Worm (Caenorhabditis elegans) whole organism, young adult: ENCODE results near the gene ung-1.

Source experiments
- B0019.2 ChIP-seq: fragments of 200-800 bp; sonication (Bioruptor generic); conservative IDR thresholded peaks from 2 replicates; pipeline ENCODE4 v1.3.6; 2022; ENCODE audit warnings: missing genetic modification reagents, missing genetic modification characterization, missing compliant biosample characterization
- C17E4.6 ChIP-seq: fragments of 200-800 bp; sonication (Bioruptor generic); IDR thresholded peaks from 2 replicates; pipeline ENCODE4 v1.3.6; 2022; ENCODE audit warnings: missing genetic modification reagents, missing genetic modification characterization, missing compliant biosample characterization
- F33H1.4 ChIP-seq: fragments of 200-800 bp; sonication (Bioruptor generic); IDR thresholded peaks from 2 replicates; pipeline ENCODE4 v1.3.6; 2022; ENCODE audit warnings: missing genetic modification reagents, missing genetic modification characterization, missing compliant biosample characterization
- F37B4.10 ChIP-seq: fragments of 200-800 bp; sonication (Bioruptor generic); IDR thresholded peaks from 2 replicates; pipeline ENCODE4 v1.3.6; 2022; ENCODE audit warnings: missing genetic modification characterization, missing compliant biosample characterization
- F49E8.2 ChIP-seq: sonication (generic microtip); optimal IDR thresholded peaks from 3 replicates; lab custom pipeline; 2017; ENCODE audit warnings: missing genetic modification characterization, mild to moderate bottlenecking, missing compliant biosample characterization, antibody characterized with exemption, moderate library complexity; ENCODE audit not compliant: insufficient read depth
- K12H6.12 ChIP-seq: fragments of 200-800 bp; sonication (Bioruptor generic); optimal IDR thresholded peaks from 2 replicates; lab custom pipeline; 2018; ENCODE audit warnings: mild to moderate bottlenecking, missing genetic modification characterization, missing compliant biosample characterization
- T26A5.8 ChIP-seq: sonication (generic microtip); optimal IDR thresholded peaks from 2 replicates; lab custom pipeline; 2016; ENCODE audit warnings: missing genetic modification characterization, missing compliant biosample characterization
- Y56A3A.18 ChIP-seq: fragments of 200-800 bp; sonication (Bioruptor generic); IDR thresholded peaks from 2 replicates; pipeline ENCODE4 v1.3.6; 2022; ENCODE audit warnings: missing genetic modification reagents, missing genetic modification characterization, missing compliant biosample characterization
- ZK185.1 ChIP-seq: sonication (generic microtip); optimal IDR thresholded peaks from 2 replicates; lab custom pipeline; 2016; ENCODE audit warnings: mild to moderate bottlenecking, missing genetic modification characterization, missing compliant biosample characterization; ENCODE audit not compliant: poor library complexity, severe bottlenecking
- ama-1 ChIP-seq, 3 experiments: fragments of 150-350 bp in 1 of 3; sonication (generic microtip) in 2 of 3; optimal IDR thresholded peaks; 2 replicates each; lab custom pipeline; 2014 to 2018; ENCODE audit warnings: missing biosample characterization in 2 of 3, missing genetic modification characterization in 2 of 3, missing genetic modification reagents in 2 of 3
- attf-3 ChIP-seq: fragments of 200-800 bp; sonication (Bioruptor generic); conservative IDR thresholded peaks from 2 replicates; pipeline ENCODE4 v1.3.6; 2022; ENCODE audit warnings: missing genetic modification reagents, missing genetic modification characterization, missing compliant biosample characterization
- attf-6 ChIP-seq: fragments of 200-800 bp; sonication (Bioruptor generic); IDR thresholded peaks from 2 replicates; pipeline ENCODE4 v1.3.6; 2022; ENCODE audit warnings: missing genetic modification reagents, missing genetic modification characterization, missing compliant biosample characterization
- cebp-1 ChIP-seq, 2 experiments: fragments of 200-800 bp in 1 of 2; sonication (Bioruptor generic) in 1 of 2; sonication (generic microtip) in 1 of 2; IDR thresholded peaks in 1 of 2; optimal IDR thresholded peaks in 1 of 2; 2 replicates each; pipeline versions ENCODE4 v1.3.6 to Lab custom; 2017 to 2022; ENCODE audit warnings: missing compliant biosample characterization in 2 of 2, missing genetic modification characterization in 2 of 2, mild to moderate bottlenecking in 1 of 2, missing genetic modification reagents in 1 of 2, moderate library complexity in 1 of 2
- dox-1 ChIP-seq: fragments of 200-800 bp; sonication (Bioruptor generic); IDR thresholded peaks from 2 replicates; pipeline ENCODE4 v1.3.6; 2022; ENCODE audit warnings: missing genetic modification reagents, missing genetic modification characterization, missing compliant biosample characterization
- egrh-3 ChIP-seq: fragments of 200-800 bp; sonication (Bioruptor generic); IDR thresholded peaks from 2 replicates; pipeline ENCODE4 v1.3.6; 2022; ENCODE audit warnings: missing genetic modification reagents, missing genetic modification characterization, missing compliant biosample characterization
- fkh-3 ChIP-seq: sonication (generic microtip); optimal IDR thresholded peaks from 2 replicates; lab custom pipeline; 2016; ENCODE audit warnings: mild to moderate bottlenecking, missing genetic modification characterization, missing compliant biosample characterization
- hlh-12 ChIP-seq: sonication (generic microtip); optimal IDR thresholded peaks from 2 replicates; lab custom pipeline; 2016; ENCODE audit warnings: missing genetic modification characterization, missing compliant biosample characterization
- hmg-1.2 ChIP-seq: fragments of 200-800 bp; sonication (Bioruptor generic); IDR thresholded peaks from 2 replicates; pipeline ENCODE4 v1.3.6; 2022; ENCODE audit warnings: missing genetic modification reagents, missing genetic modification characterization, missing compliant biosample characterization
- hmg-20 ChIP-seq: fragments of 200-800 bp; sonication (Bioruptor generic); IDR thresholded peaks from 2 replicates; pipeline ENCODE4 v1.3.6; 2022; ENCODE audit warnings: missing genetic modification reagents, missing genetic modification characterization, missing compliant biosample characterization
- lag-1 ChIP-seq: fragments of 200-800 bp; sonication (Bioruptor generic); IDR thresholded peaks from 2 replicates; pipeline ENCODE4 v1.3.6; 2022; ENCODE audit warnings: missing genetic modification reagents, missing genetic modification characterization, missing compliant biosample characterization
- let-526 ChIP-seq: fragments of 200-800 bp; sonication (Bioruptor generic); IDR thresholded peaks from 2 replicates; pipeline ENCODE4 v1.3.6; 2022; ENCODE audit warnings: missing genetic modification reagents, missing genetic modification characterization, missing compliant biosample characterization
- let-607 ChIP-seq, 2 experiments: fragments of 200-800 bp in 1 of 2; sonication (Bioruptor generic) in 1 of 2; sonication (generic microtip) in 1 of 2; optimal IDR thresholded peaks; 2 replicates each; lab custom pipeline; 2016 to 2018; ENCODE audit warnings: mild to moderate bottlenecking in 2 of 2, missing compliant biosample characterization in 2 of 2, missing genetic modification characterization in 2 of 2, moderate library complexity in 2 of 2, missing genotype in 1 of 2
- lin-35 ChIP-seq, 3 experiments: fragments of 150-350 bp in 2 of 3; sonication (generic microtip) in 1 of 3; optimal IDR thresholded peaks; 2 replicates each; lab custom pipeline; 2014 to 2018; ENCODE audit warnings: missing biosample characterization in 3 of 3, missing genetic modification characterization in 3 of 3, missing genetic modification reagents in 3 of 3
- lir-1 ChIP-seq: fragments of 200-800 bp; sonication (Bioruptor generic); conservative IDR thresholded peaks from 2 replicates; pipeline ENCODE4 v1.3.6; 2022; ENCODE audit warnings: missing genetic modification reagents, missing genetic modification characterization, missing compliant biosample characterization
- madf-3 ChIP-seq: fragments of 200-800 bp; sonication (Bioruptor generic); IDR thresholded peaks from 2 replicates; pipeline ENCODE4 v1.3.6; 2022; ENCODE audit warnings: missing genetic modification reagents, missing genetic modification characterization, missing compliant biosample characterization
- nfyb-1 ChIP-seq: fragments of 200-800 bp; sonication (Bioruptor generic); IDR thresholded peaks from 2 replicates; pipeline ENCODE4 v1.3.6; 2022; ENCODE audit warnings: missing genetic modification reagents, missing genetic modification characterization, missing compliant biosample characterization
- nhr-80 ChIP-seq: sonication (generic microtip); optimal IDR thresholded peaks from 2 replicates; lab custom pipeline; 2016; ENCODE audit warnings: missing genetic modification characterization, missing compliant biosample characterization
- nhr-90 ChIP-seq: sonication (generic microtip); optimal IDR thresholded peaks from 2 replicates; lab custom pipeline; 2016; ENCODE audit warnings: missing genotype, mild to moderate bottlenecking, missing genetic modification characterization, missing compliant biosample characterization
- rcor-1 ChIP-seq: fragments of 200-800 bp; sonication (Bioruptor generic); IDR thresholded peaks from 2 replicates; pipeline ENCODE4 v1.3.6; 2022; ENCODE audit warnings: missing genetic modification reagents, missing genetic modification characterization, missing compliant biosample characterization
- snpc-1.3 ChIP-seq: sonication (generic microtip); optimal IDR thresholded peaks from 2 replicates; lab custom pipeline; 2017; ENCODE audit warnings: missing genetic modification characterization, mild to moderate bottlenecking, missing compliant biosample characterization, antibody characterized with exemption, moderate library complexity, missing genotype, missing genetic modification reagents; ENCODE audit not compliant: insufficient read depth
- snpc-4 ChIP-seq, 5 experiments: fragments of 150-350 bp in 1 of 5; sonication (generic microtip) in 4 of 5; optimal IDR thresholded peaks; 2 replicates each; lab custom pipeline; 2014 to 2018; ENCODE audit warnings: missing genetic modification characterization in 5 of 5, missing biosample characterization in 3 of 5, antibody characterized with exemption in 2 of 5, mild to moderate bottlenecking in 2 of 5, missing compliant biosample characterization in 2 of 5, missing genotype in 2 of 5, moderate library complexity in 2 of 5, missing genetic modification reagents in 1 of 5
- unc-130 ChIP-seq: sonication (generic microtip); optimal IDR thresholded peaks from 2 replicates; lab custom pipeline; 2016; ENCODE audit warnings: missing genetic modification reagents, missing genetic modification characterization, missing compliant biosample characterization
- zfh-2 ChIP-seq: fragments of 200-800 bp; sonication (Bioruptor generic); conservative IDR thresholded peaks from 2 replicates; pipeline ENCODE4 v1.3.6; 2022; ENCODE audit warnings: missing genetic modification reagents, missing genetic modification characterization, missing compliant biosample characterization
- ztf-28 ChIP-seq: fragments of 200-800 bp; sonication (Bioruptor generic); IDR thresholded peaks from 2 replicates; pipeline ENCODE4 v1.3.6; 2022; ENCODE audit warnings: missing genetic modification reagents, missing genetic modification characterization, missing compliant biosample characterization

The ung-1 gene

ce11 chrIII:11942664-11943063 is 31.2 kb downstream of the ung-1 start:
- TF ChIP-seq dox-1 (GFP tag; lab: Robert Waterston, UW) (no peak), nfyb-1 (GFP tag; lab: Robert Waterston, UW) (0 out of 2 replicates have a peak, but pooled peaks have one; percentile 47), fkh-3 (tag; lab: Kevin White, UChicago) (no peak), hmg-1.2 (GFP tag; lab: Robert Waterston, UW) (0 out of 2 replicates have a peak, but pooled peaks have one; percentile 9), hmg-20 (GFP tag; lab: Robert Waterston, UW) (no peak)

- TF ChIP-seq F33H1.4 (GFP tag; lab: Robert Waterston, UW), result peak; percentile 69
Measured at ce11 chrIII:11940008-11940407, 33.9 kb downstream of the ung-1 start.

ce11 chrIII:11939238-11939637 is 34.7 kb downstream of the ung-1 start:
- peak; percentile 58; the same call in 1 of the 2 replicates for TF ChIP-seq F33H1.4 (GFP tag; lab: Robert Waterston, UW)
- TF ChIP-seq, all 124 proteins: peak for 1; not testable (repeated sequence) for 123

ce11 chrIII:11938525-11938924 is 35.4 kb downstream of the ung-1 start:
- no peak for TF ChIP-seq attf-6 (GFP tag; lab: Robert Waterston, UW)

ce11 chrIII:11937911-11938310 is 36.0 kb downstream of the ung-1 start:
- TF ChIP-seq Y56A3A.18 (GFP tag; lab: Robert Waterston, UW) (no peak), zfh-2 (GFP tag; lab: Robert Waterston, UW) (0 out of 2 replicates have a peak, but pooled peaks have one; percentile 22), unc-130 (no peak), attf-3 (GFP tag; lab: Robert Waterston, UW) (no peak), fkh-3 (tag; lab: Kevin White, UChicago) (no peak), snpc-1.3 (tag; lab: Kevin White, UChicago) (no peak)

ce11 chrIII:11936668-11937276 is 37.1 kb downstream of the ung-1 start:
- TF ChIP-seq let-526 (GFP tag; lab: Robert Waterston, UW), result no peak
- TF ChIP-seq ZK185.1 (tag; lab: Kevin White, UChicago), result no peak
- TF ChIP-seq ama-1 (optimal IDR thresholded peaks at IDR 0.05; lab: Kevin White, UChicago), result no peak
- no peak for TF ChIP-seq ama-1 (GFP tag; optimal IDR thresholded peaks at IDR 0.05; lab: Kevin White, UChicago)
- no peak for TF ChIP-seq hlh-12
- no peak for TF ChIP-seq snpc-4 (GFP tag; optimal IDR thresholded peaks at IDR 0.05; lab: Kevin White, UChicago)
- TF ChIP-seq snpc-4 (tag; optimal IDR thresholded peaks at IDR 0.05; lab: Kevin White, UChicago), result no peak
- no peak for TF ChIP-seq T26A5.8 (tag; lab: Kevin White, UChicago)
- peak; percentile 87 for TF ChIP-seq zfh-2 (GFP tag; lab: Robert Waterston, UW)
- TF ChIP-seq nhr-90 (tag; lab: Kevin White, UChicago), result no peak
- no peak for TF ChIP-seq let-607 (tag; optimal IDR thresholded peaks at IDR 0.05; lab: Kevin White, UChicago)
- TF ChIP-seq madf-3 (GFP tag; lab: Robert Waterston, UW), result no peak
- TF ChIP-seq lir-1 (GFP tag; lab: Robert Waterston, UW), result no peak
- peak; percentile 59; the same call in 1 of the 2 replicates for TF ChIP-seq egrh-3

ce11 chrIII:11935948-11936280 is 38.0 kb downstream of the ung-1 start:
- TF ChIP-seq ztf-28 (GFP tag; lab: Robert Waterston, UW), result no peak
- TF ChIP-seq F49E8.2 (tag; lab: Kevin White, UChicago), result no peak
- peak; percentile 88 for TF ChIP-seq zfh-2 (GFP tag; lab: Robert Waterston, UW)
- TF ChIP-seq lin-35 (GFP tag; optimal IDR thresholded peaks at IDR 0.05; lab: Kevin White, UChicago), result no peak
- TF ChIP-seq K12H6.12, result peak; percentile 38
- peak; percentile 22; the same call in 1 of the 2 replicates for TF ChIP-seq cebp-1 (GFP tag; IDR thresholded peaks at IDR 0.05; lab: Robert Waterston, UW)
- TF ChIP-seq cebp-1 (tag; optimal IDR thresholded peaks at IDR 0.05; lab: Kevin White, UChicago), result peak; percentile 3
- TF ChIP-seq B0019.2 (GFP tag; lab: Robert Waterston, UW), result no peak
- no peak for TF ChIP-seq F37B4.10 (GFP tag; lab: Robert Waterston, UW)
- TF ChIP-seq snpc-4 (GFP tag; optimal IDR thresholded peaks at IDR 0.05; lab: Kevin White, UChicago), result peak; percentile 17
- TF ChIP-seq snpc-4 (tag; optimal IDR thresholded peaks at IDR 0.05; lab: Kevin White, UChicago), result peak in 3 of 4 experiments; percentile 29 to 48 (median 38)
- TF ChIP-seq rcor-1 (GFP tag; lab: Robert Waterston, UW), result no peak
- peak; percentile 53; the same call in 1 of the 2 replicates for TF ChIP-seq hmg-1.2 (GFP tag; lab: Robert Waterston, UW)
- no peak for TF ChIP-seq lag-1 (GFP tag; lab: Robert Waterston, UW)
- TF ChIP-seq C17E4.6, result no peak
- TF ChIP-seq nhr-80, result no peak
